Fruit fly (Drosophila melanogaster) S2 (cell line): ENCODE results near the gene DAAM.

Experiments used
- CG8478 ChIP-seq: fragments of >200 bp; optimal IDR thresholded peaks from 2 replicates; lab custom pipeline; 2018
- CTCF ChIP-seq, 2 experiments: fragments of >200 bp; optimal IDR thresholded peaks; 2 replicates each; lab custom pipeline; 2018

DNA sequence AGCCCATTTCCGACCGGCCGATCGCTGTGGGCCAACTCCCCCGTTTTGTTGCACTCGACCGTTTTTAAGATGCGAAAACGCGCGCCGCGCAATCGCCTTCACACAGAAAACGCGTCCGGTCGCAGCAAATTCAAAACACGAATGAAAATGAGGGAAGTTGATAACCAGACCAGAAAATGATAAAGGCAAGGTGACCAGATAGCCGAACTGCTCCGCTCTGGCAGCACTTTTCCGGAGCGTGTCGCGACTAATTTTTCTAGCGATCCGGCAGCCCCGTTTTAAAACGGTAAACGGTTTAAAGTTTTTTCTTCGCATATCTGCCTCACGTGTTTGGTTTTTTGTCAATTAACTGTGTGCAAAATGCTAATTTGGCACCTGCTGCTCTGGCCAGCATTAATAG, at the start of gene DAAM:
- TF ChIP-seq CG8478 (lab: Kevin White, UChicago), result no peak
- TF ChIP-seq CTCF (optimal IDR thresholded peaks at IDR 0.05; lab: Kevin White, UChicago), result peak; percentile 71 to 73
